Worm (Caenorhabditis elegans): ENCODE results near the gene srd-17.
"Not testable (repeated sequence)": the region's sequence is repeated elsewhere in the genome, so short reads cannot be mapped to it uniquely, and the experiment has no call there.

The srd-17 gene

ce11 chrV:13445229-13445949, 12.9 kb upstream of the srd-17 start, which contains the start of gene Y2H9A.4:
Y2H9A.4 (plus strand) TSS chrV:13445899.
- TF ChIP-seq nhr-76 (tag; optimal IDR thresholded peaks at IDR 0.05) (no peak), M03D4.4 (tag; optimal IDR thresholded peaks at IDR 0.05) (no peak), hlh-1 (tag; optimal IDR thresholded peaks at IDR 0.05) (no peak), ceh-43 (GFP tag; optimal IDR thresholded peaks at IDR 0.05) (no peak)

ce11 chrV:13443535-13443934, 11.0 kb upstream of the srd-17 start, which contains the start of gene Y2H9A.6:
Y2H9A.6 (plus strand) TSS chrV:13443835.
- TF ChIP-seq hlh-1 (tag; optimal IDR thresholded peaks at IDR 0.05); ceh-83 (GFP tag; optimal IDR thresholded peaks at IDR 0.05); nhr-28 (tag; optimal IDR thresholded peaks at IDR 0.05): not testable (repeated sequence)

ce11 chrV:13442819-13443218, 10.3 kb upstream of the srd-17 start:
- no peak for TF ChIP-seq sptf-1 (tag; optimal IDR thresholded peaks at IDR 0.05)
- no peak for TF ChIP-seq nhr-237 (tag; optimal IDR thresholded peaks at IDR 0.05)
- TF ChIP-seq elt-1 (tag; optimal IDR thresholded peaks at IDR 0.05; ENCODE audit: borderline replicate concordance, insufficient read depth): no peak

ce11 chrV:13441661-13442060, 9.1 kb upstream of the srd-17 start, which contains the start of gene col-162:
col-162 (plus strand) TSS chrV:13441961.
- no peak for TF ChIP-seq ceh-43 (GFP tag; optimal IDR thresholded peaks at IDR 0.05)
- no peak for TF ChIP-seq lsy-2 (tag; optimal IDR thresholded peaks at IDR 0.05)
- no peak for TF ChIP-seq hlh-1 (tag; optimal IDR thresholded peaks at IDR 0.05)
- TF ChIP-seq nhr-28 (tag; optimal IDR thresholded peaks at IDR 0.05): no peak
- TF ChIP-seq mls-2 (tag; optimal IDR thresholded peaks at IDR 0.05): no peak
- TF ChIP-seq ceh-39 (tag; optimal IDR thresholded peaks at IDR 0.05): no peak
- TF ChIP-seq pha-4 (tag; optimal IDR thresholded peaks at IDR 0.05): no peak
- no peak for TF ChIP-seq bed-3 (GFP tag; optimal IDR thresholded peaks at IDR 0.05)
- TF ChIP-seq ceh-83 (GFP tag; optimal IDR thresholded peaks at IDR 0.05): no peak
- TF ChIP-seq unc-62 (GFP tag; optimal IDR thresholded peaks at IDR 0.05): no peak
- TF ChIP-seq flh-1 (GFP tag; optimal IDR thresholded peaks at IDR 0.05): no peak
- TF ChIP-seq ztf-11 (tag; optimal IDR thresholded peaks at IDR 0.05): no peak
- no peak for TF ChIP-seq elt-1 (tag; optimal IDR thresholded peaks at IDR 0.05; ENCODE audit: borderline replicate concordance, insufficient read depth)
- TF ChIP-seq ces-1 (GFP tag; optimal IDR thresholded peaks at IDR 0.05): no peak
- no peak for TF ChIP-seq M03D4.4 (tag; optimal IDR thresholded peaks at IDR 0.05)
- no peak for TF ChIP-seq zip-8 (tag; optimal IDR thresholded peaks at IDR 0.05)
- TF ChIP-seq nhr-237 (tag; optimal IDR thresholded peaks at IDR 0.05): no peak
- no peak for TF ChIP-seq lin-13 (tag; optimal IDR thresholded peaks at IDR 0.05)
- TF ChIP-seq nhr-76 (tag; optimal IDR thresholded peaks at IDR 0.05): no peak
- TF ChIP-seq mep-1 (tag; optimal IDR thresholded peaks at IDR 0.05): no peak

ce11 chrV:13437473-13438074, 5.1 kb upstream of the srd-17 start, which contains the start of gene mes-4:
mes-4 (minus strand) TSS chrV:13437545.
- TF ChIP-seq lin-13 (tag; optimal IDR thresholded peaks at IDR 0.05) (no peak), elt-1 (tag; optimal IDR thresholded peaks at IDR 0.05; ENCODE audit: borderline replicate concordance, insufficient read depth) (no peak), nhr-12 (tag; optimal IDR thresholded peaks at IDR 0.05) (no peak), ham-2 (GFP tag; optimal IDR thresholded peaks at IDR 0.05) (no peak), blmp-1 (tag; optimal IDR thresholded peaks at IDR 0.05) (no peak), snpc-4 (tag; optimal IDR thresholded peaks at IDR 0.05) (no peak), nhr-2 (tag; optimal IDR thresholded peaks at IDR 0.05) (no peak), unc-120 (tag; optimal IDR thresholded peaks at IDR 0.05; ENCODE audit: poor library complexity, severe bottlenecking) (no peak), ceh-39 (tag; optimal IDR thresholded peaks at IDR 0.05) (no peak), flh-1 (GFP tag; optimal IDR thresholded peaks at IDR 0.05) (no peak), mls-2 (tag; optimal IDR thresholded peaks at IDR 0.05) (no peak), ceh-43 (GFP tag; optimal IDR thresholded peaks at IDR 0.05) (no peak), nhr-76 (tag; optimal IDR thresholded peaks at IDR 0.05) (no peak)

ce11 chrV:13428660-13429059, 3.9 kb downstream of the srd-17 start, which contains the start of gene srd-19:
srd-19 (minus strand) TSS chrV:13428760.
- TF ChIP-seq sptf-1 (tag; optimal IDR thresholded peaks at IDR 0.05) (no peak), snpc-4 (tag; optimal IDR thresholded peaks at IDR 0.05) (no peak), ztf-11 (tag; optimal IDR thresholded peaks at IDR 0.05) (no peak), mep-1 (tag; optimal IDR thresholded peaks at IDR 0.05) (no peak)
